Worm (Caenorhabditis elegans): ENCODE results near the gene F17A9.5.
"Not testable (repeated sequence)": the region's sequence is repeated elsewhere in the genome, so short reads cannot be mapped to it uniquely, and the experiment has no call there.

The F17A9.5 gene

ce11 chrV:6099634-6100033, 13.2 kb downstream of the F17A9.5 start:
- TF ChIP-seq dao-5 (tag; optimal IDR thresholded peaks at IDR 0.05) (no peak), him-1 (tag; optimal IDR thresholded peaks at IDR 0.05) (no peak)

ce11 chrV:6098755-6099155, 14.0 kb downstream of the F17A9.5 start:
- TF ChIP-seq W03F9.2 (tag; optimal IDR thresholded peaks at IDR 0.05): no peak
- no peak for TF ChIP-seq dao-5 (tag; optimal IDR thresholded peaks at IDR 0.05)
- no peak for TF ChIP-seq him-1 (tag; optimal IDR thresholded peaks at IDR 0.05)

ce11 chrV:6096559-6097155, 16.1 kb downstream of the F17A9.5 start, which contains the start of gene smut-1:
TSS of gene smut-1 (plus strand) at chrV:6097105.
- no peak for TF ChIP-seq W03F9.2 (tag; optimal IDR thresholded peaks at IDR 0.05)
- no peak for TF ChIP-seq him-1 (tag; optimal IDR thresholded peaks at IDR 0.05)
- no peak for TF ChIP-seq dao-5 (tag; optimal IDR thresholded peaks at IDR 0.05)

ce11 chrV:6095829-6096228, 17.0 kb downstream of the F17A9.5 start, which contains the start of gene Y38A10A.7:
TSS of gene Y38A10A.7 (plus strand) at chrV:6096197.
- TF ChIP-seq him-1 (tag; optimal IDR thresholded peaks at IDR 0.05) (no peak), W03F9.2 (tag; optimal IDR thresholded peaks at IDR 0.05) (peak; percentile 64)

ce11 chrV:6069968-6070367, 42.8 kb downstream of the F17A9.5 start, which contains the start of gene fbxa-214:
TSS of gene fbxa-214 (minus strand) at chrV:6070068.
- not testable (repeated sequence) for TF ChIP-seq dao-5, W03F9.2, him-1 (tag; optimal IDR thresholded peaks at IDR 0.05)

- no peak for TF ChIP-seq him-1 (tag; optimal IDR thresholded peaks at IDR 0.05)
- TF ChIP-seq W03F9.2 (tag; optimal IDR thresholded peaks at IDR 0.05): no peak
- TF ChIP-seq dao-5 (tag; optimal IDR thresholded peaks at IDR 0.05): no peak
Measured at ce11 chrV:6067112-6067511, 45.7 kb downstream of the F17A9.5 start, which contains the start of gene srh-10. TSS of gene srh-10 (minus strand) at chrV:6067140.

ce11 chrV:6063330-6063729, 49.5 kb downstream of the F17A9.5 start, which contains the start of gene Y38A10A.2:
TSS of gene Y38A10A.2 (minus strand) at chrV:6063430.
- TF ChIP-seq W03F9.2 (tag; optimal IDR thresholded peaks at IDR 0.05): no peak
- TF ChIP-seq him-1 (tag; optimal IDR thresholded peaks at IDR 0.05): no peak
